Worm (Caenorhabditis elegans) whole organism, L3 larva: ENCODE data around the gene inf-1.

ENCODE experiments used
- nhr-77 ChIP-seq: fragments of 150-350 bp; optimal IDR thresholded peaks from 2 replicates; lab custom pipeline; 2014; ENCODE audit warnings: missing biosample characterization, missing genetic modification characterization
- pqm-1 ChIP-seq: fragments of 150-350 bp; optimal IDR thresholded peaks from 2 replicates; lab custom pipeline; 2017; ENCODE audit warnings: missing biosample characterization, missing genetic modification characterization, inconsistent platforms

- no peak for TF ChIP-seq nhr-77 (tag; lab: Kevin White, UChicago)
- TF ChIP-seq pqm-1 (tag; lab: Kevin White, UChicago), result no peak
Measured at ce11 chrIII:6968080-6968639, 38.2 kb downstream of the inf-1 start, which contains the start of gene panl-2.
